Fruit fly (Drosophila melanogaster): ENCODE measurements around the gene CG42359.

The CG42359 gene

DNA sequence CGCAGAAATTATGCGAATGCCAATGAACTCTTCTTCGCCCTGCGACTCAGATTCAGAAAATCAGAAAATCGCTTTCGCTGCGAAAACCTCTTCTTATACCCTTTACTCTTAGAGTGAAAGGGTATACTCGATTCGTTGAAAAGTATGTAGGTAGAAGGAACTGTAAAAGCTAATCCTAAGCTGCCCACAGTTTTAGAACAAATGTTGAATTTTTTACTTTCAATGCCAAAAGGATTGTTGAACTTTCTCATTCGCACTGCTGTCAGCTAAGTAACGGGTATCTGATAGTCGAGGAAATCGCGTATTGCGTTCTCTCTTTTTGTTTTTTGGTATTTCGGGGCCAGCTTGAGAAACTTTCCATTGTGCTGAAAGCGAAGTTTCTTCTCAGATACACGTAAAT lies 48.3 kb downstream of the CG42359 start (continued):
- TF ChIP-seq CG6765 (GFP tag; optimal IDR thresholded peaks at IDR 0.05) (no peak), h (optimal IDR thresholded peaks at IDR 0.05) (no peak), gro (GFP tag; optimal IDR thresholded peaks at IDR 0.05) (no peak), CG16813 (GFP tag; IDR thresholded peaks at IDR 0.05; ENCODE audit: partially characterized antibody) (peak; percentile 58), cg (GFP tag; optimal IDR thresholded peaks at IDR 0.05) (no peak), gem (tag; optimal IDR thresholded peaks at IDR 0.05) (peak; percentile 62), CG9437 (GFP tag; optimal IDR thresholded peaks at IDR 0.05) (peak; percentile 1), psq (GFP tag; optimal IDR thresholded peaks at IDR 0.05) (no peak), CG14667 (GFP tag; IDR thresholded peaks at IDR 0.05) (no peak), CG2712 (tag; optimal IDR thresholded peaks at IDR 0.05) (peak; percentile 43), ab (GFP tag; optimal IDR thresholded peaks at IDR 0.05) (no peak)

DNA sequence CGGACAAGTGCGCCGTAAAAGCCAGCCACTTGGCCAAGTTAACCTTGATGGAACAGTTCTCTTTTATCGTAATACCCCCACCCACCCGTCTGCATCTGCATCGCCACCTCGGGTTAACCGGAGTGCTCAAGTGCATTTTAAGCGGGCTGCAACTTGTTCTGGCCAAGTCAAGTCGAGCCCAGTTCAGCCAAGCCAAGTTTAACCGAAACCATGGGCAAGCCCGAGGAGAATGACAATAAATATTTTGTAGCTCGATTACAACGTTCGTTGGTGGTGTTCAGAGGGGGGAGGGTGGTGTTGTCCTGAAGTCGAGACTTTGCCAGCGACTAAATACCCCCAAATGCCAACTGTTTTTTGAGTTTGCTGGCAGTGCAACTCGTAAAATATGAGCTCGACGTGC lies 49.7 kb downstream of the CG42359 start:
- peak; percentile 4 for TF ChIP-seq nom (GFP tag; optimal IDR thresholded peaks at IDR 0.05)
- TF ChIP-seq Sry-β (GFP tag; optimal IDR thresholded peaks at IDR 0.05): no peak
